Worm (Caenorhabditis elegans) whole organism, L4 larva: ENCODE measurements around the gene pat-12.
A peak's percentile ranks its signal among the peaks of the same experiment; 100 is the strongest.

Experiments
- ZK546.5 ChIP-seq, 2 experiments: sonication (generic microtip); optimal IDR thresholded peaks; 2 replicates each; lab custom pipeline; 2017; ENCODE audit warnings: missing biosample characterization in 2 of 2, missing genetic modification characterization in 2 of 2
- duxl-1 ChIP-seq: sonication (generic microtip); optimal IDR thresholded peaks from 2 replicates; lab custom pipeline; 2016; ENCODE audit warnings: mild to moderate bottlenecking, missing genetic modification characterization, moderate library complexity, missing compliant biosample characterization; ENCODE audit not compliant: poor library complexity
- fkh-10 ChIP-seq: fragments of 150-350 bp; optimal IDR thresholded peaks from 2 replicates; lab custom pipeline; 2014; ENCODE audit warnings: missing biosample characterization, missing genetic modification reagents, missing genetic modification characterization
- mxl-3 ChIP-seq: fragments of 200-800 bp; sonication (Bioruptor generic); optimal IDR thresholded peaks from 2 replicates; lab custom pipeline; 2018; ENCODE audit warnings: mild to moderate bottlenecking, missing genetic modification characterization, missing compliant biosample characterization
- nhr-111 ChIP-seq: fragments of 200-800 bp; sonication (Bioruptor generic); optimal IDR thresholded peaks from 2 replicates; lab custom pipeline; 2018; ENCODE audit warnings: mild to moderate bottlenecking, missing genetic modification characterization, missing compliant biosample characterization
- nhr-237 ChIP-seq: sonication (generic microtip); optimal IDR thresholded peaks from 2 replicates; lab custom pipeline; 2017; ENCODE audit warnings: missing biosample characterization, missing genetic modification characterization
- snpc-4 ChIP-seq: fragments of 150-350 bp; optimal IDR thresholded peaks from 2 replicates; lab custom pipeline; 2014; ENCODE audit warnings: missing biosample characterization, missing genetic modification characterization
- unc-39 ChIP-seq: sonication (generic microtip); optimal IDR thresholded peaks from 2 replicates; lab custom pipeline; 2017; ENCODE audit warnings: missing biosample characterization, missing genetic modification characterization
- unc-62 ChIP-seq, 3 experiments: fragments of 150-350 bp in 1 of 3; sonication (generic microtip); optimal IDR thresholded peaks in 2 of 3; peaks in 1 of 3; 1 replicate in 1 of 3; 2 replicates in 2 of 3; lab custom pipeline; 2014 to 2017; ENCODE audit warnings: missing biosample characterization in 3 of 3, missing genetic modification characterization in 3 of 3, missing genetic modification reagents in 3 of 3, missing genotype in 1 of 3

ce11 chrIII:683318-683717 is 68.9 kb downstream of the pat-12 start, which contains the start of gene W02B3.4:
- TF ChIP-seq ZK546.5 (tag; optimal IDR thresholded peaks at IDR 0.05; lab: Kevin White, UChicago), result no peak
- no peak for TF ChIP-seq nhr-111 (GFP tag; lab: Kevin White, UChicago)
- no peak for TF ChIP-seq duxl-1 (tag; lab: Kevin White, UChicago)
- no peak for TF ChIP-seq mxl-3 (GFP tag; lab: Kevin White, UChicago)
- no peak for TF ChIP-seq unc-39 (tag; lab: Kevin White, UChicago)
- peak in 1 of 2 experiments; percentile 84 for TF ChIP-seq unc-62 (GFP tag; optimal IDR thresholded peaks at IDR 0.05 in 1 of 2; lab: Kevin White, UChicago)
- TF ChIP-seq unc-62 (tag; optimal IDR thresholded peaks at IDR 0.05; lab: Kevin White, UChicago), result no peak
- TF ChIP-seq nhr-237 (tag; lab: Kevin White, UChicago), result no peak
- no peak for TF ChIP-seq snpc-4 (tag; lab: Kevin White, UChicago)
- no peak for TF ChIP-seq fkh-10
